Fruit fly (Drosophila melanogaster): Measurements from ENCODE around the gene CG12402.

The CG12402 gene

DNA sequence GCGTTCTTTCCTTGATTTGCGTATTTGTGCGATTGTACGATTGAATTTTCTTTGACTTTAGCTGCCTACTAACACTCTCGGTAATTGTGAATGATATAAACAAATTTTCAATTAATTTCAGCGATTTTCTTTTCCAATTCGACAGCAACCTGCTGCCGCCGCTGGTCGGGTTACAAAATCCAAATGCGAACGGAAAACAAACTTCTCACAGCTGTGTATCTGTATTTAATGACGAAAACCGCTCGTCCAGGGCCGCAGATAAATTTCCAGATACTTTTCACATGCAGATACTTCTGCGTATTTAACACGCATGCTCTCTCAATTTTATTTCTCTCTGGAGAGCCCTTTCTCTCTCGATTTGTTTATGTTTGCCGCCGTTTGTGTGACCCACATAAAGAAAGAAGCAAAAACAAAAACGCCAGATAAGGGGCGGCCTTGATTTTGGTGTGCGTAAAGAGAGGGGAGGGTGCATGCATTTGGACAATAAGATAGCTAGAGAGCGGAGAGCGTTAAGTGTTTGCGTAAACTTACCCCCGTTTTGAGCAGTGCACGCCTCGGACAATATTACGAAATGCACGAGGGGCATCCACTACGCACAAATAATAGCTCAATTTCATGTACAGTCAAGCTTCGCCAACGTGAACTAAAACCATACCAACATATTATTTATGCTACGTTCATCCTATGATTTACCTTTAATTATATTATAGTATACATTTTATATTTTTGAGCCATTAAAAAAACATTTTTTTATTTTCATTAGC, at the start of gene CG12402 (continued):
- TF ChIP-seq CG8281 (tag; optimal IDR thresholded peaks at IDR 0.05) (peak; percentile 67), ttk (GFP tag; IDR thresholded peaks at IDR 0.05) (peak; percentile 85), sisA (GFP tag; IDR thresholded peaks at IDR 0.05) (peak; percentile 83), en (GFP tag; optimal IDR thresholded peaks at IDR 0.05) (peak; percentile 26), CG17568 (GFP tag; optimal IDR thresholded peaks at IDR 0.05) (peak; percentile 99), Lpt (GFP tag; optimal IDR thresholded peaks at IDR 0.05) (no peak), pzg (GFP tag; optimal IDR thresholded peaks at IDR 0.05) (no peak), unpg (GFP tag; optimal IDR thresholded peaks at IDR 0.05) (peak; percentile 90), ewg (GFP tag; optimal IDR thresholded peaks at IDR 0.05) (peak; percentile 74), CG4707 (GFP tag; optimal IDR thresholded peaks at IDR 0.05) (peak; percentile 71), stwl (tag; optimal IDR thresholded peaks at IDR 0.05) (peak; percentile 6), insv (GFP tag; optimal IDR thresholded peaks at IDR 0.05) (peak in 1 of 2 experiments; percentile 40), CG1832 (GFP tag; optimal IDR thresholded peaks at IDR 0.05) (no peak), CG14860 (GFP tag; IDR thresholded peaks at IDR 0.05; ENCODE audit: partially characterized antibody) (no peak), CG33213 (GFP tag; optimal IDR thresholded peaks at IDR 0.05) (no peak), CG3065 (GFP tag; optimal IDR thresholded peaks at IDR 0.05) (peak; percentile 81), CG11696 (GFP tag; IDR thresholded peaks at IDR 0.05) (peak; percentile 70), CG14441 (GFP tag; IDR thresholded peaks at IDR 0.05) (peak; percentile 89), CG13424 (tag; optimal IDR thresholded peaks at IDR 0.05) (peak; percentile 84), CG4424 (GFP tag; optimal IDR thresholded peaks at IDR 0.05) (peak; percentile 88), vfl (GFP tag; optimal IDR thresholded peaks at IDR 0.05) (peak; percentile 16), Dek (tag; optimal IDR thresholded peaks at IDR 0.05) (peak; percentile 69), jigr1 (GFP tag; IDR thresholded peaks at IDR 0.05) (no peak), fu2 (GFP tag; optimal IDR thresholded peaks at IDR 0.05) (no peak), YL-1 (GFP tag; optimal IDR thresholded peaks at IDR 0.05) (no peak), mld (GFP tag; IDR thresholded peaks at IDR 0.05; ENCODE audit: partially characterized antibody) (no peak), salm (tag; optimal IDR thresholded peaks at IDR 0.05) (peak; percentile 63), so (GFP tag; IDR thresholded peaks at IDR 0.05) (peak; percentile 77), fru (optimal IDR thresholded peaks at IDR 0.05) (no peak), tap (tag; optimal IDR thresholded peaks at IDR 0.05) (peak; percentile 86), sqz (GFP tag; optimal IDR thresholded peaks at IDR 0.05) (peak; percentile 86), Myb (GFP tag; optimal IDR thresholded peaks at IDR 0.05) (peak; percentile 24), CG18599 (GFP tag; optimal IDR thresholded peaks at IDR 0.05) (peak; percentile 88), Usf (GFP tag; optimal IDR thresholded peaks at IDR 0.05) (no peak), Bdp1 (GFP tag; optimal IDR thresholded peaks at IDR 0.05) (peak; percentile 54), CG10321 (GFP tag; IDR thresholded peaks at IDR 0.05) (peak; percentile 67), btn (GFP tag; optimal IDR thresholded peaks at IDR 0.05) (peak; percentile 8), CG1647 (GFP tag; optimal IDR thresholded peaks at IDR 0.05) (peak; percentile 64), zen (tag; optimal IDR thresholded peaks at IDR 0.05) (peak; percentile 51), CG17328 (GFP tag; IDR thresholded peaks at IDR 0.05) (peak; percentile 92), shn (GFP tag; optimal IDR thresholded peaks at IDR 0.05) (peak; percentile 56), CG6765 (GFP tag; optimal IDR thresholded peaks at IDR 0.05) (peak; percentile 46), lab (GFP tag; optimal IDR thresholded peaks at IDR 0.05) (peak; percentile 89), ken (GFP tag; IDR thresholded peaks at IDR 0.05) (peak; percentile 88), CG14965 (GFP tag; optimal IDR thresholded peaks at IDR 0.05; ENCODE audit: borderline replicate concordance) (no peak), esg (GFP tag; conservative IDR thresholded peaks at IDR 0.05) (peak; percentile 87), ab (GFP tag; optimal IDR thresholded peaks at IDR 0.05) (peak; percentile 28), toy (GFP tag; IDR thresholded peaks at IDR 0.05) (0 out of 2 replicates have a peak, but pooled peaks have one; percentile 11), sens-2 (GFP tag; IDR thresholded peaks at IDR 0.05) (peak; percentile 76; the same call in 1 of the 2 replicates), Bteb2 (GFP tag; optimal IDR thresholded peaks at IDR 0.05) (peak; percentile 9)
